In genomic region chr3L:13356084-13356693, dm6 we compare ENCODE assay signal across 1 fruit fly cellular context.
TF ChIP-seq lines count a peak whose summit lies in the region.

Nplp2 (plus strand) TSS chr3L:13356376.

TF ChIP-seq in whole organism, embryonic, 481 proteins besides CTCF, POLR2A, EP300 and RAD21 (continued from another document and continues in another):
- TF ChIP-seq E2f2 (GFP tag; IDR thresholded peaks at IDR 0.05; lab: Robert Waterston, UW) (no peak), lab (GFP tag; optimal IDR thresholded peaks at IDR 0.05; lab: Kevin White, UChicago) (peak; percentile 54), CG16813 (GFP tag; IDR thresholded peaks at IDR 0.05; lab: Robert Waterston, UW; ENCODE audit: partially characterized antibody) (no peak), CG43689 (GFP tag; IDR thresholded peaks at IDR 0.05; lab: Robert Waterston, UW) (peak; percentile 44; the same call in 1 of the 2 replicates), zf30C (GFP tag; optimal IDR thresholded peaks at IDR 0.05; lab: Kevin White, UChicago) (no peak), Gug (GFP tag; IDR thresholded peaks at IDR 0.05; lab: Robert Waterston, UW) (peak; percentile 41; the same call in 1 of the 4 replicates), tll (GFP tag; optimal IDR thresholded peaks at IDR 0.05; lab: Kevin White, UChicago) (no peak), zen2 (GFP tag; IDR thresholded peaks at IDR 0.05; lab: Robert Waterston, UW; ENCODE audit: partially characterized antibody) (no peak), Dek (tag; optimal IDR thresholded peaks at IDR 0.05; lab: Kevin White, UChicago) (peak; percentile 47), Myb (GFP tag; optimal IDR thresholded peaks at IDR 0.05; lab: Kevin White, UChicago) (no peak), CG16863 (GFP tag; optimal IDR thresholded peaks at IDR 0.05; lab: Kevin White, UChicago) (no peak), Dip3 (GFP tag; optimal IDR thresholded peaks at IDR 0.05; lab: Kevin White, UChicago) (no peak), fu2 (GFP tag; optimal IDR thresholded peaks at IDR 0.05; lab: Kevin White, UChicago) (no peak), CG7271 (tag; optimal IDR thresholded peaks at IDR 0.05; lab: Kevin White, UChicago) (no peak), ATbp (GFP tag; optimal IDR thresholded peaks at IDR 0.05; lab: Kevin White, UChicago) (peak; percentile 14), CG9932 (GFP tag; IDR thresholded peaks at IDR 0.05; lab: Robert Waterston, UW) (peak; percentile 49), CG18619 (GFP tag; optimal IDR thresholded peaks at IDR 0.05; lab: Kevin White, UChicago) (peak; percentile 60), schlank (tag; optimal IDR thresholded peaks at IDR 0.05; lab: Kevin White, UChicago) (peak; percentile 19), Side (GFP tag; optimal IDR thresholded peaks at IDR 0.05; lab: Kevin White, UChicago) (no peak), rib (GFP tag; IDR thresholded peaks at IDR 0.05; lab: Robert Waterston, UW) (no peak), Bgb (GFP tag; IDR thresholded peaks at IDR 0.05; lab: Robert Waterston, UW; ENCODE audit: partially characterized antibody) (no peak), CG4617 (GFP tag; optimal IDR thresholded peaks at IDR 0.05; lab: Kevin White, UChicago; ENCODE audit: borderline replicate concordance) (no peak), Ptx1 (GFP tag; IDR thresholded peaks at IDR 0.05; lab: Robert Waterston, UW) (peak; percentile 78), toy (GFP tag; IDR thresholded peaks at IDR 0.05; lab: Robert Waterston, UW) (no peak), ara (GFP tag; IDR thresholded peaks at IDR 0.05; lab: Robert Waterston, UW) (peak; percentile 71), jumu (GFP tag; optimal IDR thresholded peaks at IDR 0.05; lab: Kevin White, UChicago) (no peak), twi (tag; optimal IDR thresholded peaks at IDR 0.05; lab: Kevin White, UChicago) (peak; percentile 30), Aef1 (GFP tag; IDR thresholded peaks at IDR 0.05; lab: Robert Waterston, UW) (peak; percentile 49), cg (GFP tag; optimal IDR thresholded peaks at IDR 0.05; lab: Kevin White, UChicago) (no peak), vfl (GFP tag; optimal IDR thresholded peaks at IDR 0.05; lab: Kevin White, UChicago) (no peak), Trl (optimal IDR thresholded peaks at IDR 0.05; lab: Kevin White, UChicago) (no peak), Trl (GFP tag; optimal IDR thresholded peaks at IDR 0.05; lab: Kevin White, UChicago) (no peak), gt (GFP tag; IDR thresholded peaks at IDR 0.05; lab: Robert Waterston, UW) (no peak), Opbp (GFP tag; IDR thresholded peaks at IDR 0.05; lab: Robert Waterston, UW; ENCODE audit: partially characterized antibody) (no peak), luna (GFP tag; optimal IDR thresholded peaks at IDR 0.05; lab: Kevin White, UChicago) (no peak), gcm2 (GFP tag; optimal IDR thresholded peaks at IDR 0.05; lab: Kevin White, UChicago) (no peak), CG11560 (tag; IDR thresholded peaks at IDR 0.05; lab: Robert Waterston, UW) (peak; percentile 47; the same call in 1 of the 3 replicates), CG1233 (GFP tag; optimal IDR thresholded peaks at IDR 0.05; lab: Kevin White, UChicago) (peak; percentile 53), CG16779 (GFP tag; IDR thresholded peaks at IDR 0.05; lab: Robert Waterston, UW) (no peak), MESR4 (GFP tag; optimal IDR thresholded peaks at IDR 0.05; lab: Kevin White, UChicago) (no peak), D19A (tag; optimal IDR thresholded peaks at IDR 0.05; lab: Kevin White, UChicago) (peak; percentile 4), Drgx (GFP tag; IDR thresholded peaks at IDR 0.05; lab: Robert Waterston, UW) (no peak), CG15011 (GFP tag; optimal IDR thresholded peaks at IDR 0.05; lab: Kevin White, UChicago) (peak; percentile 15), Med (GFP tag; lab: Kevin White, UChicago) (peak; percentile 68), CG4707 (GFP tag; optimal IDR thresholded peaks at IDR 0.05; lab: Kevin White, UChicago) (no peak), amos (GFP tag; IDR thresholded peaks at IDR 0.05; lab: Robert Waterston, UW; ENCODE audit: partially characterized antibody) (no peak), HLH54F (GFP tag; optimal IDR thresholded peaks at IDR 0.05; lab: Kevin White, UChicago) (no peak), oc (tag; optimal IDR thresholded peaks at IDR 0.05; lab: Kevin White, UChicago) (no peak), bcd (GFP tag; optimal IDR thresholded peaks at IDR 0.05; lab: Kevin White, UChicago) (peak; percentile 43), pan (optimal IDR thresholded peaks at IDR 0.05; lab: Kevin White, UChicago) (no peak), pan (GFP tag; optimal IDR thresholded peaks at IDR 0.05 in 1 of 2, IDR thresholded peaks at IDR 0.05 in 1 of 2) (peak in 1 of 2 experiments; percentile 40), HmgZ (tag; optimal IDR thresholded peaks at IDR 0.05; lab: Kevin White, UChicago) (no peak), croc (GFP tag; conservative IDR thresholded peaks at IDR 0.05; lab: Robert Waterston, UW) (0 out of 3 replicates have a peak, but pooled peaks have one; percentile 22), CG12391 (tag; optimal IDR thresholded peaks at IDR 0.05; lab: Kevin White, UChicago) (peak; percentile 56), esg (GFP tag; conservative IDR thresholded peaks at IDR 0.05; lab: Robert Waterston, UW) (no peak), CG14860 (GFP tag; IDR thresholded peaks at IDR 0.05; lab: Robert Waterston, UW; ENCODE audit: partially characterized antibody) (no peak), exex (tag; optimal IDR thresholded peaks at IDR 0.05; lab: Kevin White, UChicago) (no peak), CG6175 (GFP tag; IDR thresholded peaks at IDR 0.05; lab: Robert Waterston, UW) (0 out of 3 replicates have a peak, but pooled peaks have one; percentile 8), bigmax (GFP tag; optimal IDR thresholded peaks at IDR 0.05; lab: Kevin White, UChicago) (no peak), cas (GFP tag; IDR thresholded peaks at IDR 0.05; lab: Robert Waterston, UW) (no peak), CG10209 (GFP tag; optimal IDR thresholded peaks at IDR 0.05; lab: Kevin White, UChicago) (peak; percentile 56), CG11456 (GFP tag; IDR thresholded peaks at IDR 0.05; lab: Robert Waterston, UW) (peak; percentile 71), CG12659 (GFP tag; optimal IDR thresholded peaks at IDR 0.05; lab: Kevin White, UChicago) (peak; percentile 41), Elba2 (GFP tag; optimal IDR thresholded peaks at IDR 0.05; lab: Kevin White, UChicago) (no peak), bab2 (GFP tag; optimal IDR thresholded peaks at IDR 0.05; lab: Kevin White, UChicago) (no peak), CG1647 (GFP tag; optimal IDR thresholded peaks at IDR 0.05; lab: Kevin White, UChicago) (no peak), hth (optimal IDR thresholded peaks at IDR 0.05; lab: Kevin White, UChicago) (no peak), Ets97D (GFP tag; optimal IDR thresholded peaks at IDR 0.05; lab: Kevin White, UChicago) (no peak), Ssrp (tag; optimal IDR thresholded peaks at IDR 0.05; lab: Kevin White, UChicago) (no peak), Ravus (GFP tag; IDR thresholded peaks at IDR 0.05; lab: Robert Waterston, UW) (no peak), ash1 (GFP tag; optimal IDR thresholded peaks at IDR 0.05; lab: Kevin White, UChicago) (no peak), Xrp1 (GFP tag; IDR thresholded peaks at IDR 0.05; lab: Robert Waterston, UW) (no peak), CG33213 (GFP tag; optimal IDR thresholded peaks at IDR 0.05; lab: Kevin White, UChicago) (no peak), mld (GFP tag; IDR thresholded peaks at IDR 0.05; lab: Robert Waterston, UW; ENCODE audit: partially characterized antibody) (no peak), bbx (GFP tag; IDR thresholded peaks at IDR 0.05; lab: Robert Waterston, UW; ENCODE audit: partially characterized antibody) (no peak), ranshi (GFP tag; IDR thresholded peaks at IDR 0.05; lab: Robert Waterston, UW) (peak; percentile 60; the same call in 1 of the 2 replicates), Neu2 (GFP tag; optimal IDR thresholded peaks at IDR 0.05; lab: Kevin White, UChicago; ENCODE audit: borderline replicate concordance) (no peak), CG6272 (GFP tag; IDR thresholded peaks at IDR 0.05; lab: Robert Waterston, UW) (peak; percentile 51; the same call in 1 of the 2 replicates), sqz (GFP tag; optimal IDR thresholded peaks at IDR 0.05; lab: Kevin White, UChicago) (peak; percentile 8), ab (GFP tag; optimal IDR thresholded peaks at IDR 0.05; lab: Kevin White, UChicago) (no peak), H2.0 (GFP tag; IDR thresholded peaks at IDR 0.05; lab: Robert Waterston, UW) (peak; percentile 73), CG13624 (GFP tag; optimal IDR thresholded peaks at IDR 0.05; lab: Kevin White, UChicago) (peak; percentile 92), slp2 (GFP tag; optimal IDR thresholded peaks at IDR 0.05; lab: Kevin White, UChicago) (no peak), CG8089 (GFP tag; optimal IDR thresholded peaks at IDR 0.05; lab: Kevin White, UChicago) (no peak), CG4424 (GFP tag; optimal IDR thresholded peaks at IDR 0.05; lab: Kevin White, UChicago) (no peak), CG10267 (tag; optimal IDR thresholded peaks at IDR 0.05; lab: Kevin White, UChicago) (no peak), Hmr (GFP tag; optimal IDR thresholded peaks at IDR 0.05; lab: Kevin White, UChicago) (peak; percentile 71), unc-4 (GFP tag; IDR thresholded peaks at IDR 0.05; lab: Robert Waterston, UW; ENCODE audit: partially characterized antibody) (no peak), CG3163 (GFP tag; optimal IDR thresholded peaks at IDR 0.05; lab: Kevin White, UChicago) (no peak), Jarid2 (GFP tag; optimal IDR thresholded peaks at IDR 0.05; lab: Kevin White, UChicago) (no peak), CG7987 (GFP tag; optimal IDR thresholded peaks at IDR 0.05; lab: Kevin White, UChicago) (no peak), CG17361 (GFP tag; IDR thresholded peaks at IDR 0.05; lab: Robert Waterston, UW) (peak; percentile 60; the same call in 2 of the 3 replicates), dpn (GFP tag; optimal IDR thresholded peaks at IDR 0.05; lab: Kevin White, UChicago) (peak in 1 of 2 experiments; percentile 52), klu (GFP tag; IDR thresholded peaks at IDR 0.05; lab: Robert Waterston, UW) (no peak), CG12219 (GFP tag; optimal IDR thresholded peaks at IDR 0.05; lab: Kevin White, UChicago) (peak; percentile 24), kni (GFP tag; optimal IDR thresholded peaks at IDR 0.05; lab: Kevin White, UChicago) (no peak), CG11398 (GFP tag; optimal IDR thresholded peaks at IDR 0.05; lab: Kevin White, UChicago) (no peak), CG1832 (GFP tag; optimal IDR thresholded peaks at IDR 0.05; lab: Kevin White, UChicago) (no peak), nmo (GFP tag; optimal IDR thresholded peaks at IDR 0.05; lab: Kevin White, UChicago) (peak; percentile 59), CG33557 (GFP tag; optimal IDR thresholded peaks at IDR 0.05; lab: Kevin White, UChicago) (no peak), Awh (GFP tag; IDR thresholded peaks at IDR 0.05; lab: Robert Waterston, UW) (no peak), CG4730 (GFP tag; IDR thresholded peaks at IDR 0.05; lab: Robert Waterston, UW) (peak; percentile 58), CG3281 (GFP tag; optimal IDR thresholded peaks at IDR 0.05; lab: Kevin White, UChicago) (peak; percentile 42), sob (GFP tag; IDR thresholded peaks at IDR 0.05; lab: Robert Waterston, UW) (peak; percentile 75), CG3726 (GFP tag; IDR thresholded peaks at IDR 0.05; lab: Robert Waterston, UW) (no peak), mam (GFP tag; optimal IDR thresholded peaks at IDR 0.05; lab: Kevin White, UChicago) (no peak), Max (GFP tag; optimal IDR thresholded peaks at IDR 0.05; lab: Kevin White, UChicago) (no peak), CG15073 (GFP tag; optimal IDR thresholded peaks at IDR 0.05; lab: Kevin White, UChicago) (no peak), Dfd (GFP tag; optimal IDR thresholded peaks at IDR 0.05; lab: Kevin White, UChicago) (no peak), Hmx (GFP tag; optimal IDR thresholded peaks at IDR 0.05; lab: Kevin White, UChicago) (no peak), salm (tag; optimal IDR thresholded peaks at IDR 0.05; lab: Kevin White, UChicago) (peak; percentile 36), CG30020 (tag; optimal IDR thresholded peaks at IDR 0.05; lab: Kevin White, UChicago) (no peak), h (optimal IDR thresholded peaks at IDR 0.05; lab: Kevin White, UChicago) (no peak), zfh1 (GFP tag; IDR thresholded peaks at IDR 0.05; lab: Robert Waterston, UW) (0 out of 3 replicates have a peak, but pooled peaks have one; percentile 44), insv (GFP tag; optimal IDR thresholded peaks at IDR 0.05; lab: Kevin White, UChicago) (no peak), Kr (GFP tag; optimal IDR thresholded peaks at IDR 0.05; lab: Kevin White, UChicago) (no peak), dysf (GFP tag; IDR thresholded peaks at IDR 0.05; lab: Robert Waterston, UW) (peak; percentile 64), lbe (GFP tag; optimal IDR thresholded peaks at IDR 0.05; lab: Kevin White, UChicago) (no peak), caup (GFP tag; optimal IDR thresholded peaks at IDR 0.05; lab: Kevin White, UChicago; ENCODE audit: severe bottlenecking) (peak; percentile 19), dm (GFP tag; optimal IDR thresholded peaks at IDR 0.05; lab: Kevin White, UChicago) (no peak), abd-A (tag; optimal IDR thresholded peaks at IDR 0.05; lab: Kevin White, UChicago) (no peak), PHDP (tag; optimal IDR thresholded peaks at IDR 0.05; lab: Kevin White, UChicago) (peak; percentile 76), sc (optimal IDR thresholded peaks at IDR 0.05; lab: Kevin White, UChicago) (no peak), sc (GFP tag; optimal IDR thresholded peaks at IDR 0.05; lab: Kevin White, UChicago) (no peak), CG17829 (tag; optimal IDR thresholded peaks at IDR 0.05; lab: Kevin White, UChicago) (no peak), Ada2b (GFP tag; IDR thresholded peaks at IDR 0.05; lab: Robert Waterston, UW) (peak; percentile 56), CG6854 (GFP tag; optimal IDR thresholded peaks at IDR 0.05; lab: Kevin White, UChicago) (no peak), slbo (GFP tag; IDR thresholded peaks at IDR 0.05; lab: Robert Waterston, UW) (peak; percentile 71), odd (GFP tag; optimal IDR thresholded peaks at IDR 0.05; lab: Kevin White, UChicago) (peak; percentile 15), Antp (GFP tag; optimal IDR thresholded peaks at IDR 0.05; lab: Kevin White, UChicago) (no peak), CG7786 (GFP tag; optimal IDR thresholded peaks at IDR 0.05; lab: Kevin White, UChicago) (no peak), sug (tag; optimal IDR thresholded peaks at IDR 0.05; lab: Kevin White, UChicago) (peak; percentile 48), kay (GFP tag; optimal IDR thresholded peaks at IDR 0.05; lab: Kevin White, UChicago) (no peak), CG10274 (GFP tag; optimal IDR thresholded peaks at IDR 0.05; lab: Kevin White, UChicago) (no peak), CG6813 (GFP tag; optimal IDR thresholded peaks at IDR 0.05; lab: Kevin White, UChicago) (no peak)
